Fruit fly (Drosophila melanogaster) whole organism, embryonic: Measurements from ENCODE around the gene CG14406.

Experiments used
- Awh ChIP-seq: fragments of 200-800 bp; sonication (Bioruptor generic); IDR thresholded peaks from 2 replicates; pipeline ENCODE4, ENCODE4 v1.3.6; 2022; ENCODE audit warnings: missing biosample characterization, missing genetic modification characterization
- Bdp1 ChIP-seq: fragments of 200-800 bp; sonication (Bioruptor generic); optimal IDR thresholded peaks from 3 replicates; lab custom pipeline; 2016; ENCODE audit warnings: missing biosample characterization, missing genetic modification characterization
- BtbVII ChIP-seq: fragments of 200-800 bp; sonication (Bioruptor generic); optimal IDR thresholded peaks from 3 replicates; lab custom pipeline; 2017; ENCODE audit warnings: missing biosample characterization, mild to moderate bottlenecking, missing genetic modification characterization
- CG13287 ChIP-seq: fragments of 200-800 bp; sonication (Bioruptor generic); IDR thresholded peaks from 2 replicates; pipeline ENCODE4 v1.3.6; 2022; ENCODE audit warnings: missing biosample characterization, missing genetic modification characterization; ENCODE audit not compliant: partially characterized antibody
- CG14050 ChIP-seq: fragments of 200-800 bp; sonication (Bioruptor generic); IDR thresholded peaks from 3 replicates; pipeline ENCODE4 v1.3.6; 2022; ENCODE audit warnings: missing biosample characterization, missing genetic modification characterization
- CG14710 ChIP-seq: fragments of 200-800 bp; sonication (Bioruptor generic); optimal IDR thresholded peaks from 3 replicates; lab custom pipeline; 2019; ENCODE audit warnings: missing biosample characterization, mild to moderate bottlenecking, missing genetic modification characterization, moderate library complexity
- CG14965 ChIP-seq: fragments of 200-800 bp; sonication (Bioruptor generic); optimal IDR thresholded peaks from 2 replicates; lab custom pipeline; 2016; ENCODE audit warnings: missing biosample characterization, missing genetic modification characterization, borderline replicate concordance
- CG15011 ChIP-seq: fragments of 200-800 bp; sonication (Bioruptor generic); optimal IDR thresholded peaks from 3 replicates; lab custom pipeline; 2018; ENCODE audit warnings: missing biosample characterization, mild to moderate bottlenecking, missing genetic modification characterization
- CG15514 ChIP-seq: fragments of 200-800 bp; sonication (Bioruptor generic); optimal IDR thresholded peaks from 3 replicates; lab custom pipeline; 2017; ENCODE audit warnings: missing biosample characterization, missing genetic modification characterization, mild to moderate bottlenecking, moderate library complexity, missing genetic modification reagents
- CG2116 ChIP-seq: fragments of 200-800 bp; sonication (Bioruptor generic); optimal IDR thresholded peaks from 3 replicates; lab custom pipeline; 2018; ENCODE audit warnings: missing biosample characterization, mild to moderate bottlenecking, missing genetic modification characterization
- CG2120 ChIP-seq: fragments of 200-800 bp; sonication (Bioruptor generic); optimal IDR thresholded peaks from 3 replicates; lab custom pipeline; 2016; ENCODE audit warnings: missing biosample characterization, missing genetic modification characterization
- CG30431 ChIP-seq: fragments of 200-800 bp; sonication (Bioruptor generic); optimal IDR thresholded peaks from 2 replicates; lab custom pipeline; 2017; ENCODE audit warnings: missing biosample characterization, missing genetic modification characterization
- CG3726 ChIP-seq: fragments of 200-800 bp; sonication (Bioruptor generic); IDR thresholded peaks from 3 replicates; pipeline ENCODE4, ENCODE4 v1.3.6; 2022; ENCODE audit warnings: missing biosample characterization, missing genetic modification characterization
- CG7556 ChIP-seq: fragments of 200-800 bp; sonication (Bioruptor generic); optimal IDR thresholded peaks from 2 replicates; lab custom pipeline; 2017; ENCODE audit warnings: missing biosample characterization, mild to moderate bottlenecking, missing genetic modification characterization
- CG7987 ChIP-seq: fragments of 200-800 bp; sonication (Bioruptor generic); optimal IDR thresholded peaks from 2 replicates; lab custom pipeline; 2018; ENCODE audit warnings: missing biosample characterization, mild to moderate bottlenecking, missing genetic modification characterization, moderate library complexity
- CG8359 ChIP-seq: fragments of 200-800 bp; sonication (Bioruptor generic); optimal IDR thresholded peaks from 2 replicates; lab custom pipeline; 2017; ENCODE audit warnings: missing biosample characterization, mild to moderate bottlenecking, missing genetic modification characterization, borderline replicate concordance
- CkIIα-i1 ChIP-seq: fragments of 200-800 bp; sonication (Bioruptor generic); IDR thresholded peaks from 2 replicates; pipeline ENCODE4 v1.3.6; 2022; ENCODE audit warnings: missing biosample characterization, missing genetic modification characterization
- CoRest ChIP-seq: fragments of 200-800 bp; sonication (Bioruptor generic); optimal IDR thresholded peaks from 3 replicates; lab custom pipeline; 2018; ENCODE audit warnings: missing biosample characterization, mild to moderate bottlenecking, missing genetic modification characterization, moderate library complexity
- D ChIP-seq, 2 experiments: fragments of 200-800 bp in 1 of 2; fragments of >200 bp in 1 of 2; sonication (Bioruptor generic) in 1 of 2; optimal IDR thresholded peaks; 2 replicates in 1 of 2; 3 replicates in 1 of 2; lab custom pipeline; 2017; ENCODE audit warnings: mild to moderate bottlenecking in 1 of 2, missing biosample characterization in 1 of 2, missing genetic modification characterization in 1 of 2, missing genetic modification reagents in 1 of 2
- D19A ChIP-seq: fragments of 200-800 bp; optimal IDR thresholded peaks from 3 replicates; lab custom pipeline; 2019; ENCODE audit warnings: missing biosample characterization, mild to moderate bottlenecking, missing genetic modification characterization, moderate library complexity
- HLHmδ ChIP-seq: fragments of 200-800 bp; sonication (Bioruptor generic); optimal IDR thresholded peaks from 2 replicates; lab custom pipeline; 2018; ENCODE audit warnings: missing biosample characterization, mild to moderate bottlenecking, missing genetic modification characterization, moderate library complexity
- HmgZ ChIP-seq: fragments of 200-800 bp; sonication (Bioruptor generic); optimal IDR thresholded peaks from 2 replicates; lab custom pipeline; 2018; ENCODE audit warnings: missing biosample characterization, mild to moderate bottlenecking, missing genetic modification characterization
- Med ChIP-seq: fragments of 200-800 bp; sonication (Bioruptor generic); peaks from one replicate; lab custom pipeline; 2016; ENCODE audit warnings: missing biosample characterization, missing genetic modification characterization, mild to moderate bottlenecking, inconsistent platforms, moderate library complexity
- Nf-YB ChIP-seq: fragments of 200-800 bp; sonication (Bioruptor generic); optimal IDR thresholded peaks from 3 replicates; lab custom pipeline; 2019; ENCODE audit warnings: missing biosample characterization, mild to moderate bottlenecking, missing genetic modification characterization, moderate library complexity
- Optix ChIP-seq: fragments of 200-800 bp; sonication (Bioruptor generic); IDR thresholded peaks from 3 replicates; pipeline ENCODE4 v1.3.6; 2022; ENCODE audit warnings: missing biosample characterization, missing genetic modification characterization
- Poxn ChIP-seq: fragments of 200-800 bp; sonication (Bioruptor generic); IDR thresholded peaks from 2 replicates; pipeline ENCODE4 v1.3.6; 2022; ENCODE audit warnings: missing biosample characterization, missing genetic modification characterization
- Side ChIP-seq: fragments of 200-800 bp; sonication (Bioruptor generic); optimal IDR thresholded peaks from 2 replicates; lab custom pipeline; 2016; ENCODE audit warnings: missing biosample characterization, missing genetic modification characterization
- Taf1 ChIP-seq: fragments of 200-800 bp; sonication (Bioruptor generic); IDR thresholded peaks from 2 replicates; pipeline ENCODE4 v1.3.6; 2022; ENCODE audit warnings: missing biosample characterization, missing genetic modification characterization
- Trl ChIP-seq, 3 experiments: fragments of >200 bp in 2 of 3; fragments of 200-800 bp in 1 of 3; sonication (Bioruptor generic) in 1 of 3; optimal IDR thresholded peaks; 2 replicates in 1 of 3; 3 replicates in 2 of 3; lab custom pipeline; 2016 to 2017; ENCODE audit warnings: missing biosample characterization in 1 of 3, missing genetic modification characterization in 1 of 3
- Usf ChIP-seq: fragments of 200-800 bp; sonication (Bioruptor generic); optimal IDR thresholded peaks from 2 replicates; lab custom pipeline; 2017; ENCODE audit warnings: missing genotype, missing biosample characterization, missing genetic modification characterization
- cas ChIP-seq: fragments of 200-800 bp; sonication (Bioruptor generic); IDR thresholded peaks from 2 replicates; pipeline ENCODE4 v1.3.6; 2022; ENCODE audit warnings: missing biosample characterization, missing genetic modification characterization
- dm ChIP-seq: fragments of 200-800 bp; sonication (Bioruptor generic); optimal IDR thresholded peaks from 3 replicates; lab custom pipeline; 2016; ENCODE audit warnings: missing biosample characterization, missing genetic modification characterization
- dpn ChIP-seq, 2 experiments: fragments of 200-800 bp; sonication (Bioruptor generic); optimal IDR thresholded peaks; 3 replicates each; lab custom pipeline; 2016; ENCODE audit warnings: missing biosample characterization in 2 of 2, missing genetic modification characterization in 2 of 2
- ewg ChIP-seq: fragments of 200-800 bp; sonication (Bioruptor generic); optimal IDR thresholded peaks from 3 replicates; lab custom pipeline; 2017; ENCODE audit warnings: mild to moderate bottlenecking, missing biosample characterization, missing genetic modification reagents, missing genetic modification characterization
- gcm ChIP-seq: fragments of 200-800 bp; sonication (Bioruptor generic); optimal IDR thresholded peaks from 2 replicates; lab custom pipeline; 2019; ENCODE audit warnings: missing biosample characterization, mild to moderate bottlenecking, missing genetic modification characterization, moderate library complexity
- kay ChIP-seq: fragments of 200-800 bp; sonication (Bioruptor generic); optimal IDR thresholded peaks from 2 replicates; lab custom pipeline; 2016; ENCODE audit warnings: missing biosample characterization, missing genetic modification characterization
- mld ChIP-seq: fragments of 200-800 bp; sonication (Bioruptor generic); IDR thresholded peaks from 3 replicates; pipeline ENCODE4 v1.3.6; 2022; ENCODE audit warnings: missing biosample characterization, missing genetic modification characterization; ENCODE audit not compliant: partially characterized antibody
- nau ChIP-seq: fragments of 200-800 bp; sonication (Bioruptor generic); optimal IDR thresholded peaks from 3 replicates; lab custom pipeline; 2017; ENCODE audit warnings: missing biosample characterization, mild to moderate bottlenecking, missing genetic modification characterization, missing genetic modification reagents
- oc ChIP-seq: fragments of 200-800 bp; sonication (Bioruptor generic); optimal IDR thresholded peaks from 2 replicates; lab custom pipeline; 2018; ENCODE audit warnings: missing biosample characterization, mild to moderate bottlenecking, missing genetic modification characterization, moderate library complexity
- pfk ChIP-seq: fragments of 200-800 bp; sonication (Bioruptor generic); optimal IDR thresholded peaks from 2 replicates; lab custom pipeline; 2018; ENCODE audit warnings: missing biosample characterization, mild to moderate bottlenecking, missing genetic modification characterization, moderate library complexity
- ro ChIP-seq: fragments of 200-800 bp; sonication (Bioruptor generic); IDR thresholded peaks from 2 replicates; pipeline ENCODE4 v1.3.6; 2022; ENCODE audit warnings: missing biosample characterization, missing genetic modification characterization
- row ChIP-seq: fragments of 200-800 bp; sonication (Bioruptor generic); IDR thresholded peaks from 3 replicates; pipeline ENCODE4 v1.3.6; 2022; ENCODE audit warnings: missing biosample characterization, missing genetic modification characterization
- sd ChIP-seq: fragments of 200-800 bp; sonication (Bioruptor generic); optimal IDR thresholded peaks from 3 replicates; lab custom pipeline; 2018; ENCODE audit warnings: missing biosample characterization, mild to moderate bottlenecking, missing genetic modification characterization, moderate library complexity
- sima ChIP-seq: fragments of 200-800 bp; sonication (Bioruptor generic); optimal IDR thresholded peaks from 2 replicates; lab custom pipeline; 2016; ENCODE audit warnings: missing biosample characterization, missing genetic modification characterization
- tin ChIP-seq: fragments of 200-800 bp; sonication (Bioruptor generic); optimal IDR thresholded peaks from 3 replicates; lab custom pipeline; 2016; ENCODE audit warnings: missing biosample characterization, missing genetic modification characterization
- tio ChIP-seq: fragments of 200-800 bp; sonication (Bioruptor generic); optimal IDR thresholded peaks from 2 replicates; lab custom pipeline; 2017; ENCODE audit warnings: missing biosample characterization, missing genetic modification characterization, inconsistent platforms
- wek ChIP-seq: fragments of 200-800 bp; sonication (Bioruptor generic); optimal IDR thresholded peaks from 3 replicates; lab custom pipeline; 2018; ENCODE audit warnings: missing biosample characterization, mild to moderate bottlenecking, missing genetic modification characterization, moderate library complexity
- zen2 ChIP-seq: fragments of 200-800 bp; sonication (Bioruptor generic); IDR thresholded peaks from 3 replicates; pipeline ENCODE4 v1.3.6; 2022; ENCODE audit warnings: missing biosample characterization, missing genetic modification characterization; ENCODE audit not compliant: partially characterized antibody

The CG14406 gene

dm6 chrX:14882536-14883118, 28.0 kb downstream of the CG14406 start, which contains the start of the genes CG45064 and CG45065 (continued):
- TF ChIP-seq ro (GFP tag; lab: Robert Waterston, UW) (peak; percentile 67), CG7987 (GFP tag; lab: Kevin White, UChicago) (no peak), Usf (peak; percentile 60), CG14965 (GFP tag; lab: Kevin White, UChicago) (peak; percentile 0), HmgZ (tag; lab: Kevin White, UChicago) (peak; percentile 61), CG13287 (no peak), CG14050 (GFP tag; lab: Robert Waterston, UW) (peak; percentile 82), dm (GFP tag; lab: Kevin White, UChicago) (peak; percentile 38), Poxn (GFP tag; lab: Robert Waterston, UW) (no peak), sd (tag; lab: Kevin White, UChicago) (peak; percentile 43), pfk (GFP tag; lab: Kevin White, UChicago) (no peak), Med (GFP tag; lab: Kevin White, UChicago) (peak; percentile 97), dpn (GFP tag; optimal IDR thresholded peaks at IDR 0.05; lab: Kevin White, UChicago) (peak; percentile 79 to 85), CG30431 (GFP tag; lab: Kevin White, UChicago) (peak; percentile 51), kay (GFP tag; lab: Kevin White, UChicago) (peak; percentile 59), CoRest (tag; lab: Kevin White, UChicago) (peak; percentile 86), tin (peak; percentile 75), nau (GFP tag; lab: Kevin White, UChicago) (peak; percentile 75), wek (GFP tag; lab: Kevin White, UChicago) (peak; percentile 64), Side (GFP tag; lab: Kevin White, UChicago) (peak; percentile 84), sima (peak; percentile 24), zen2 (GFP tag; lab: Robert Waterston, UW) (no peak), ewg (peak; percentile 83), CG7556 (peak; percentile 84), HLHmδ (no peak), Taf1 (GFP tag; lab: Robert Waterston, UW) (no peak), CG14710 (tag; lab: Kevin White, UChicago) (peak; percentile 78), CG15011 (GFP tag; lab: Kevin White, UChicago) (peak; percentile 58), D (optimal IDR thresholded peaks at IDR 0.05; lab: Kevin White, UChicago) (no peak), D (GFP tag; optimal IDR thresholded peaks at IDR 0.05; lab: Kevin White, UChicago) (peak; percentile 83), Nf-YB (GFP tag; lab: Kevin White, UChicago) (peak; percentile 67), Awh (GFP tag; lab: Robert Waterston, UW) (peak; percentile 93), CG2116 (GFP tag; lab: Kevin White, UChicago) (peak; percentile 12), CG8359 (GFP tag; lab: Kevin White, UChicago) (peak; percentile 45), tio (peak; percentile 61), BtbVII (GFP tag; lab: Kevin White, UChicago) (peak; percentile 66), D19A (tag; lab: Kevin White, UChicago) (peak; percentile 81), CG15514 (GFP tag; lab: Kevin White, UChicago) (peak; percentile 35), oc (tag; lab: Kevin White, UChicago) (peak; percentile 92), CG2120 (GFP tag; lab: Kevin White, UChicago) (peak; percentile 79), Bdp1 (GFP tag; lab: Kevin White, UChicago) (peak; percentile 62), row (GFP tag; lab: Robert Waterston, UW) (peak; percentile 81), CG3726 (GFP tag; lab: Robert Waterston, UW) (peak; percentile 59; the same call in 2 of the 3 replicates), CkIIα-i1 (GFP tag; lab: Robert Waterston, UW) (no peak), Trl (optimal IDR thresholded peaks at IDR 0.05; lab: Kevin White, UChicago) (no peak), Trl (GFP tag; optimal IDR thresholded peaks at IDR 0.05; lab: Kevin White, UChicago) (peak; percentile 79), cas (GFP tag; lab: Robert Waterston, UW) (no peak), Optix (GFP tag; lab: Robert Waterston, UW) (peak; percentile 64), gcm (GFP tag; lab: Kevin White, UChicago) (peak; percentile 84), mld (GFP tag; lab: Robert Waterston, UW) (no peak)
